Fruit fly (Drosophila melanogaster) whole organism, embryonic: ENCODE data around the gene CG7966.

Source experiments
- Abd-B ChIP-seq: fragments of 200-800 bp; sonication (Bioruptor generic); optimal IDR thresholded peaks from 2 replicates; lab custom pipeline; 2018; ENCODE audit warnings: missing biosample characterization, mild to moderate bottlenecking, missing genetic modification characterization, moderate library complexity
- Bgb ChIP-seq: fragments of 200-800 bp; sonication (Bioruptor generic); IDR thresholded peaks from 2 replicates; pipeline ENCODE4 v1.3.6; 2022; ENCODE audit warnings: missing biosample characterization, missing genetic modification characterization; ENCODE audit not compliant: partially characterized antibody
- CG10274 ChIP-seq: fragments of 200-800 bp; sonication (Bioruptor generic); optimal IDR thresholded peaks from 3 replicates; lab custom pipeline; 2017; ENCODE audit warnings: missing biosample characterization, mild to moderate bottlenecking, missing genetic modification characterization
- CG11085 ChIP-seq: fragments of 200-800 bp; sonication (Bioruptor generic); IDR thresholded peaks from 2 replicates; pipeline ENCODE4 v1.3.6; 2022; ENCODE audit warnings: missing biosample characterization, missing genetic modification characterization
- CG11696 ChIP-seq: fragments of 200-800 bp; sonication (Bioruptor generic); IDR thresholded peaks from 2 replicates; pipeline ENCODE4 v1.3.6; 2022; ENCODE audit warnings: missing biosample characterization, missing genetic modification characterization
- CG12236 ChIP-seq: fragments of 200-800 bp; sonication (Bioruptor generic); optimal IDR thresholded peaks from 2 replicates; lab custom pipeline; 2016; ENCODE audit warnings: missing biosample characterization, missing genetic modification characterization
- CG13775 ChIP-seq: fragments of 200-800 bp; sonication (Bioruptor generic); optimal IDR thresholded peaks from 3 replicates; lab custom pipeline; 2017; ENCODE audit warnings: missing biosample characterization, mild to moderate bottlenecking, missing genetic modification characterization
- CG15514 ChIP-seq: fragments of 200-800 bp; sonication (Bioruptor generic); optimal IDR thresholded peaks from 3 replicates; lab custom pipeline; 2017; ENCODE audit warnings: missing biosample characterization, missing genetic modification characterization, mild to moderate bottlenecking, moderate library complexity, missing genetic modification reagents
- CG17186 ChIP-seq: fragments of 200-800 bp; sonication (Bioruptor generic); optimal IDR thresholded peaks from 3 replicates; lab custom pipeline; 2017; ENCODE audit warnings: missing biosample characterization, missing genetic modification reagents, missing genetic modification characterization
- CG17328 ChIP-seq: fragments of 200-800 bp; sonication (Bioruptor generic); IDR thresholded peaks from 2 replicates; pipeline ENCODE4 v1.3.6; 2022; ENCODE audit warnings: missing biosample characterization, missing genetic modification characterization
- CG2116 ChIP-seq: fragments of 200-800 bp; sonication (Bioruptor generic); optimal IDR thresholded peaks from 3 replicates; lab custom pipeline; 2018; ENCODE audit warnings: missing biosample characterization, mild to moderate bottlenecking, missing genetic modification characterization
- CG2120 ChIP-seq: fragments of 200-800 bp; sonication (Bioruptor generic); optimal IDR thresholded peaks from 3 replicates; lab custom pipeline; 2016; ENCODE audit warnings: missing biosample characterization, missing genetic modification characterization
- CG34376 ChIP-seq: fragments of 200-800 bp; sonication (Bioruptor generic); optimal IDR thresholded peaks from 2 replicates; lab custom pipeline; 2018; ENCODE audit warnings: missing biosample characterization, mild to moderate bottlenecking, missing genetic modification characterization
- CG4282 ChIP-seq: fragments of 200-800 bp; sonication (Bioruptor generic); optimal IDR thresholded peaks from 2 replicates; lab custom pipeline; 2016; ENCODE audit warnings: missing biosample characterization, missing genetic modification characterization
- CG4617 ChIP-seq: fragments of 200-800 bp; sonication (Bioruptor generic); optimal IDR thresholded peaks from 3 replicates; lab custom pipeline; 2016; ENCODE audit warnings: missing biosample characterization, missing genetic modification characterization, borderline replicate concordance
- CG6689 ChIP-seq: fragments of 200-800 bp; sonication (Bioruptor generic); IDR thresholded peaks from 2 replicates; pipeline ENCODE4 v1.3.6; 2022; ENCODE audit warnings: missing biosample characterization, missing genetic modification characterization
- CG6813 ChIP-seq: fragments of 200-800 bp; sonication (Bioruptor generic); optimal IDR thresholded peaks from 2 replicates; lab custom pipeline; 2017; ENCODE audit warnings: missing biosample characterization, missing genetic modification characterization, mild to moderate bottlenecking, moderate library complexity, missing genetic modification reagents
- CG7271 ChIP-seq: fragments of 200-800 bp; sonication (Bioruptor generic); optimal IDR thresholded peaks from 2 replicates; lab custom pipeline; 2018; ENCODE audit warnings: missing biosample characterization, mild to moderate bottlenecking, missing genetic modification characterization, moderate library complexity
- CG7963 ChIP-seq: fragments of 200-800 bp; sonication (Bioruptor generic); IDR thresholded peaks from 3 replicates; pipeline ENCODE4 v1.3.6; 2022; ENCODE audit warnings: missing biosample characterization, missing genetic modification characterization; ENCODE audit not compliant: partially characterized antibody
- CG9876 ChIP-seq: fragments of 200-800 bp; sonication (Bioruptor generic); optimal IDR thresholded peaks from 2 replicates; lab custom pipeline; 2016; ENCODE audit warnings: missing biosample characterization, missing genetic modification characterization
- Dfd ChIP-seq, 2 experiments: fragments of >200 bp; optimal IDR thresholded peaks; 2 replicates each; lab custom pipeline; 2017; ENCODE audit warnings: missing biosample characterization in 2 of 2, missing genetic modification characterization in 2 of 2
- Dll ChIP-seq: fragments of 200-800 bp; sonication (Bioruptor generic); IDR thresholded peaks from 4 replicates; pipeline ENCODE4 v1.3.6; 2022; ENCODE audit warnings: missing biosample characterization, missing genetic modification characterization; ENCODE audit not compliant: partially characterized antibody
- Fer3 ChIP-seq: fragments of 200-800 bp; sonication (Bioruptor generic); optimal IDR thresholded peaks from 2 replicates; lab custom pipeline; 2018; ENCODE audit warnings: missing biosample characterization, mild to moderate bottlenecking, missing genetic modification characterization, moderate library complexity
- HLH3B ChIP-seq: fragments of 200-800 bp; sonication (Bioruptor generic); IDR thresholded peaks from 2 replicates; pipeline ENCODE4 v1.3.6; 2022; ENCODE audit warnings: missing biosample characterization, missing genetic modification characterization
- Med ChIP-seq: fragments of 200-800 bp; sonication (Bioruptor generic); peaks from one replicate; lab custom pipeline; 2016; ENCODE audit warnings: missing biosample characterization, missing genetic modification characterization, mild to moderate bottlenecking, inconsistent platforms, moderate library complexity
- Nf-YA ChIP-seq: fragments of 200-800 bp; sonication (Bioruptor generic); IDR thresholded peaks from 2 replicates; pipeline ENCODE4 v1.3.6; 2022; ENCODE audit warnings: missing biosample characterization, missing genetic modification characterization
- Optix ChIP-seq: fragments of 200-800 bp; sonication (Bioruptor generic); IDR thresholded peaks from 3 replicates; pipeline ENCODE4 v1.3.6; 2022; ENCODE audit warnings: missing biosample characterization, missing genetic modification characterization
- PHDP ChIP-seq: fragments of 200-800 bp; sonication (Bioruptor generic); optimal IDR thresholded peaks from 3 replicates; lab custom pipeline; 2018; ENCODE audit warnings: missing biosample characterization, mild to moderate bottlenecking, missing genetic modification characterization, moderate library complexity
- Pdp1 ChIP-seq, 2 experiments: fragments of 200-800 bp; sonication (Bioruptor generic); optimal IDR thresholded peaks; 3 replicates each; lab custom pipeline; 2016; ENCODE audit warnings: missing biosample characterization in 2 of 2, missing genetic modification characterization in 2 of 2, mild to moderate bottlenecking in 1 of 2, moderate library complexity in 1 of 2
- Poxn ChIP-seq: fragments of 200-800 bp; sonication (Bioruptor generic); IDR thresholded peaks from 2 replicates; pipeline ENCODE4 v1.3.6; 2022; ENCODE audit warnings: missing biosample characterization, missing genetic modification characterization
- ash1 ChIP-seq: fragments of 200-800 bp; sonication (Bioruptor generic); optimal IDR thresholded peaks from 2 replicates; lab custom pipeline; 2018; ENCODE audit warnings: missing biosample characterization, mild to moderate bottlenecking, missing genetic modification characterization
- bigmax ChIP-seq: fragments of 200-800 bp; sonication (Bioruptor generic); optimal IDR thresholded peaks from 2 replicates; lab custom pipeline; 2018; ENCODE audit warnings: missing biosample characterization, mild to moderate bottlenecking, missing genetic modification characterization
- chinmo ChIP-seq: fragments of 200-800 bp; sonication (Bioruptor generic); IDR thresholded peaks from 4 replicates; pipeline ENCODE4 v1.3.6; 2022; ENCODE audit warnings: missing biosample characterization, missing genetic modification characterization; ENCODE audit not compliant: partially characterized antibody
- ci ChIP-seq: fragments of 200-800 bp; sonication (Bioruptor generic); IDR thresholded peaks from 3 replicates; pipeline ENCODE4 v1.3.6; 2022; ENCODE audit warnings: missing biosample characterization, missing genetic modification characterization
- dati ChIP-seq: fragments of 200-800 bp; sonication (Bioruptor generic); IDR thresholded peaks from 2 replicates; pipeline ENCODE4 v1.3.6; 2022; ENCODE audit warnings: missing biosample characterization, missing genetic modification characterization
- dimm ChIP-seq: fragments of 200-800 bp; sonication (Bioruptor generic); IDR thresholded peaks from 2 replicates; pipeline ENCODE4 v1.3.6; 2022; ENCODE audit warnings: missing biosample characterization, missing genetic modification characterization
- emc ChIP-seq: fragments of 200-800 bp; sonication (Bioruptor generic); optimal IDR thresholded peaks from 2 replicates; lab custom pipeline; 2016; ENCODE audit warnings: missing biosample characterization, missing genetic modification characterization
- grn ChIP-seq: fragments of 200-800 bp; sonication (Bioruptor generic); optimal IDR thresholded peaks from 3 replicates; lab custom pipeline; 2017; ENCODE audit warnings: missing biosample characterization, missing genetic modification characterization
- gsb ChIP-seq: fragments of 200-800 bp; sonication (Bioruptor generic); IDR thresholded peaks from 2 replicates; pipeline ENCODE4 v1.3.6; 2022; ENCODE audit warnings: missing biosample characterization, missing genetic modification characterization
- hb ChIP-seq: fragments of 200-800 bp; sonication (Bioruptor generic); IDR thresholded peaks from 3 replicates; pipeline ENCODE4 v1.3.6; 2022; ENCODE audit warnings: missing biosample characterization, missing genetic modification characterization; ENCODE audit not compliant: partially characterized antibody
- pan ChIP-seq, 4 experiments: fragments of >200 bp in 3 of 4; fragments of 200-800 bp in 1 of 4; sonication (Bioruptor generic) in 1 of 4; optimal IDR thresholded peaks in 3 of 4; IDR thresholded peaks in 1 of 4; 2 replicates each; pipeline versions ENCODE4 v1.3.6 to Lab custom; 2017 to 2022; ENCODE audit warnings: missing biosample characterization in 2 of 4, missing genetic modification characterization in 2 of 4, mixed read lengths in 1 of 4
- peb ChIP-seq: fragments of 200-800 bp; sonication (Bioruptor generic); IDR thresholded peaks from 2 replicates; pipeline ENCODE4 v1.3.6; 2022; ENCODE audit warnings: missing biosample characterization, missing genetic modification characterization
- pho ChIP-seq: fragments of 200-800 bp; sonication (Bioruptor generic); optimal IDR thresholded peaks from 2 replicates; lab custom pipeline; 2016; ENCODE audit warnings: missing biosample characterization, missing genetic modification characterization
- sr ChIP-seq: fragments of 200-800 bp; sonication (Bioruptor generic); IDR thresholded peaks from 3 replicates; pipeline ENCODE4 v1.3.6; 2022; ENCODE audit warnings: missing biosample characterization, missing genetic modification characterization
- tll ChIP-seq, 2 experiments: fragments of 200-800 bp in 1 of 2; fragments of >200 bp in 1 of 2; sonication (Bioruptor generic) in 1 of 2; optimal IDR thresholded peaks; 2 replicates each; lab custom pipeline; 2017 to 2019; ENCODE audit warnings: missing biosample characterization in 2 of 2, missing genetic modification characterization in 2 of 2, mild to moderate bottlenecking in 1 of 2, moderate library complexity in 1 of 2
- wor ChIP-seq: fragments of 200-800 bp; sonication (Bioruptor generic); IDR thresholded peaks from 2 replicates; pipeline ENCODE4 v1.3.6; 2022; ENCODE audit warnings: missing biosample characterization, missing genetic modification characterization
- zf30C ChIP-seq: fragments of 200-800 bp; sonication (Bioruptor generic); optimal IDR thresholded peaks from 3 replicates; lab custom pipeline; 2018; ENCODE audit warnings: missing biosample characterization, mild to moderate bottlenecking, missing genetic modification characterization

CG7966 gene

dm6 chr3R:13063746-13064592, 12.7 kb upstream of the CG7966 start (continued):
- TF ChIP-seq dati (GFP tag; lab: Robert Waterston, UW): no peak
- TF ChIP-seq CG17186: no peak
- 0 out of 4 replicates have a peak, but pooled peaks have one; percentile 48 for TF ChIP-seq Dll (GFP tag; lab: Robert Waterston, UW)
- TF ChIP-seq CG7963 (GFP tag; lab: Robert Waterston, UW): no peak
- TF ChIP-seq CG4282 (GFP tag; lab: Kevin White, UChicago): peak; percentile 53
- TF ChIP-seq zf30C (GFP tag; lab: Kevin White, UChicago): peak; percentile 66
- no peak for TF ChIP-seq PHDP (tag; lab: Kevin White, UChicago)
- TF ChIP-seq CG9876 (GFP tag; lab: Kevin White, UChicago): no peak
- 0 out of 3 replicates have a peak, but pooled peaks have one; percentile 42 for TF ChIP-seq ci (GFP tag; lab: Robert Waterston, UW)
- no peak for TF ChIP-seq Poxn (GFP tag; lab: Robert Waterston, UW)
- no peak for TF ChIP-seq CG10274
- no peak for TF ChIP-seq CG34376
- TF ChIP-seq CG12236: no peak
- peak in 1 of 2 experiments; percentile 44 for TF ChIP-seq Pdp1 (GFP tag; optimal IDR thresholded peaks at IDR 0.05; lab: Kevin White, UChicago)
- no peak for TF ChIP-seq CG15514 (GFP tag; lab: Kevin White, UChicago)
- TF ChIP-seq CG6813 (GFP tag; lab: Kevin White, UChicago): no peak
- TF ChIP-seq Abd-B (GFP tag; lab: Kevin White, UChicago): no peak
- TF ChIP-seq HLH3B (GFP tag; lab: Robert Waterston, UW): no peak
- TF ChIP-seq CG2116 (GFP tag; lab: Kevin White, UChicago): peak; percentile 10
- TF ChIP-seq CG6689 (GFP tag; lab: Robert Waterston, UW): no peak
- TF ChIP-seq wor (GFP tag; lab: Robert Waterston, UW): no peak
- peak; percentile 19 for TF ChIP-seq CG13775 (GFP tag; lab: Kevin White, UChicago)
- no peak for TF ChIP-seq CG7271
- no peak for TF ChIP-seq CG4617
- TF ChIP-seq hb (GFP tag; lab: Robert Waterston, UW): no peak
- TF ChIP-seq Dfd (GFP tag; optimal IDR thresholded peaks at IDR 0.05; lab: Kevin White, UChicago): peak in 1 of 2 experiments; percentile 78
- peak; percentile 94 for TF ChIP-seq sr (GFP tag; lab: Robert Waterston, UW)
- TF ChIP-seq Nf-YA (GFP tag; lab: Robert Waterston, UW): peak; percentile 94
- no peak for TF ChIP-seq grn
- TF ChIP-seq Med (GFP tag; lab: Kevin White, UChicago): peak; percentile 83
- no peak for TF ChIP-seq dimm (GFP tag; lab: Robert Waterston, UW)
- no peak for TF ChIP-seq CG11085
- TF ChIP-seq CG2120: no peak
- no peak for TF ChIP-seq pan (optimal IDR thresholded peaks at IDR 0.05; lab: Kevin White, UChicago)
- peak in 1 of 2 experiments; percentile 22 for TF ChIP-seq pan (GFP tag; optimal IDR thresholded peaks at IDR 0.05 in 1 of 2, IDR thresholded peaks at IDR 0.05 in 1 of 2)
- TF ChIP-seq tll (GFP tag; optimal IDR thresholded peaks at IDR 0.05; lab: Kevin White, UChicago): peak in 1 of 2 experiments; percentile 75
- TF ChIP-seq CG17328: 0 out of 2 replicates have a peak, but pooled peaks have one; percentile 4
- no peak for TF ChIP-seq Fer3 (tag; lab: Kevin White, UChicago)
- 0 out of 2 replicates have a peak, but pooled peaks have one; percentile 29 for TF ChIP-seq peb (GFP tag; lab: Robert Waterston, UW)
- TF ChIP-seq pho (GFP tag; lab: Kevin White, UChicago): no peak
- no peak for TF ChIP-seq gsb (GFP tag; lab: Robert Waterston, UW)
- 0 out of 4 replicates have a peak, but pooled peaks have one; percentile 71 for TF ChIP-seq chinmo (GFP tag; lab: Robert Waterston, UW)
- TF ChIP-seq bigmax: no peak
- no peak for TF ChIP-seq emc (GFP tag; lab: Kevin White, UChicago)
- no peak for TF ChIP-seq CG11696 (GFP tag; lab: Robert Waterston, UW)
- TF ChIP-seq ash1 (GFP tag; lab: Kevin White, UChicago): no peak
- TF ChIP-seq Bgb (GFP tag; lab: Robert Waterston, UW): peak; percentile 64; the same call in 1 of the 2 replicates
- no peak for TF ChIP-seq Optix
